Worm (Caenorhabditis elegans): ENCODE results near the gene dmsr-1.

DNA sequence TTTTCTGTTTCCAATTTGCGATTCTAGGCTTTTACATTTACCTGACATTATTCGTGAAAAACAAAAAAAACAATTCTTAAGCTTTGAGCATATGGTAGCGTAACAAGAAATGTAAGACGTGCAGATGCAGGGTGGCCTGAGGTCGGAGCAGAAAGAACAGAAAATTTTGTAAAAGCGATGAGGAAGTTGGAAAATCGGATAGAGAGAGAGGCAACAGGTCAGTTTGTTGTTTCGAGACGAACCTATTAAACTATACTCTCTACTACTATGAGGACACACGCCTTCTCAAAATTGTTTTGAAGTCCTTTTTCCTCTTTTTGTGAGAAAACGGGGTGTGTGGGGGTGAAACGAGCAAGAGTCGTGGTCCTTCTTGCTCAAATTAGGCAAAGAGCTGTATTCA, 17.0 kb upstream of the dmsr-1 start, which contains the start of gene des-2:
- TF ChIP-seq hmbx-1 (tag; optimal IDR thresholded peaks at IDR 0.05) (no peak), aly-1 (tag; optimal IDR thresholded peaks at IDR 0.05) (no peak), sea-1 (GFP tag; conservative IDR thresholded peaks at IDR 0.05) (no peak), ama-1 (optimal IDR thresholded peaks at IDR 0.05) (no peak), ets-7 (tag; optimal IDR thresholded peaks at IDR 0.05) (no peak), hnd-1 (tag; optimal IDR thresholded peaks at IDR 0.05) (no peak)
